Fruit fly (Drosophila melanogaster): Measurements from ENCODE around the gene CtsK1.
A peak's percentile ranks its signal among the peaks of the same experiment; 100 is the strongest.

CtsK1 gene

dm6 chr3L:13957212-13957668 is 36.8 kb upstream of the CtsK1 start (continued):
- TF ChIP-seq otp (GFP tag; IDR thresholded peaks at IDR 0.05) = no peak
- peak; percentile 37 for TF ChIP-seq CG9609 (GFP tag; optimal IDR thresholded peaks at IDR 0.05)
- no peak for TF ChIP-seq Trl (optimal IDR thresholded peaks at IDR 0.05)
- no peak for TF ChIP-seq Trl (GFP tag; optimal IDR thresholded peaks at IDR 0.05)
- peak; percentile 85 for TF ChIP-seq CG31441 (GFP tag; IDR thresholded peaks at IDR 0.05)
- peak; percentile 20 for TF ChIP-seq Sry-β (GFP tag; optimal IDR thresholded peaks at IDR 0.05)
- TF ChIP-seq Fer3 (tag; optimal IDR thresholded peaks at IDR 0.05) = peak; percentile 52
- TF ChIP-seq tap (tag; optimal IDR thresholded peaks at IDR 0.05) = peak; percentile 38
- TF ChIP-seq Max (GFP tag; optimal IDR thresholded peaks at IDR 0.05) = peak; percentile 55
- TF ChIP-seq HLHmδ (GFP tag; optimal IDR thresholded peaks at IDR 0.05) = no peak
- peak; percentile 91 for TF ChIP-seq Meics (GFP tag; optimal IDR thresholded peaks at IDR 0.05)
- TF ChIP-seq CG6813 (GFP tag; optimal IDR thresholded peaks at IDR 0.05) = peak; percentile 48
- TF ChIP-seq nau (GFP tag; optimal IDR thresholded peaks at IDR 0.05) = peak; percentile 19
- no peak for TF ChIP-seq mirr (GFP tag; optimal IDR thresholded peaks at IDR 0.05)
- peak; percentile 29 for TF ChIP-seq CG9817 (tag; optimal IDR thresholded peaks at IDR 0.05)
- peak; percentile 45 for TF ChIP-seq TFAM (GFP tag; optimal IDR thresholded peaks at IDR 0.05)
- TF ChIP-seq CG10321 (GFP tag; IDR thresholded peaks at IDR 0.05) = no peak
- TF ChIP-seq CG8765 (GFP tag; IDR thresholded peaks at IDR 0.05) = peak; percentile 24; the same call in 1 of the 2 replicates
- TF ChIP-seq Fer2 (tag; optimal IDR thresholded peaks at IDR 0.05) = no peak
- TF ChIP-seq disco-r (GFP tag; optimal IDR thresholded peaks at IDR 0.05) = no peak
- no peak for TF ChIP-seq pros (GFP tag; optimal IDR thresholded peaks at IDR 0.05)
- peak; percentile 66 for TF ChIP-seq grau (tag; optimal IDR thresholded peaks at IDR 0.05)
- TF ChIP-seq zfh1 (GFP tag; IDR thresholded peaks at IDR 0.05) = no peak
- TF ChIP-seq ac (GFP tag; optimal IDR thresholded peaks at IDR 0.05) = no peak
- no peak for TF ChIP-seq cad (GFP tag; optimal IDR thresholded peaks at IDR 0.05)
- TF ChIP-seq MESR4 (GFP tag; optimal IDR thresholded peaks at IDR 0.05) = no peak
- no peak for TF ChIP-seq ab (GFP tag; optimal IDR thresholded peaks at IDR 0.05)
- TF ChIP-seq Lhr (GFP tag; optimal IDR thresholded peaks at IDR 0.05) = peak; percentile 1
- TF ChIP-seq Sox102F (GFP tag; optimal IDR thresholded peaks at IDR 0.05) = peak; percentile 90
- TF ChIP-seq Hr3 (GFP tag; optimal IDR thresholded peaks at IDR 0.05) = peak; percentile 76
- peak; percentile 65 for TF ChIP-seq Abd-B (GFP tag; optimal IDR thresholded peaks at IDR 0.05)
- TF ChIP-seq CG10147 (GFP tag; optimal IDR thresholded peaks at IDR 0.05) = peak; percentile 63
- TF ChIP-seq CG12299 (tag; optimal IDR thresholded peaks at IDR 0.05) = peak; percentile 22
- TF ChIP-seq CG13296 (GFP tag; optimal IDR thresholded peaks at IDR 0.05) = peak; percentile 15
- peak; percentile 46 for TF ChIP-seq bab2 (GFP tag; optimal IDR thresholded peaks at IDR 0.05)
- peak in 1 of 2 experiments; percentile 42 for TF ChIP-seq Hr78 (GFP tag; optimal IDR thresholded peaks at IDR 0.05)
- no peak for TF ChIP-seq B-H2 (GFP tag; optimal IDR thresholded peaks at IDR 0.05)
- TF ChIP-seq CG14965 (GFP tag; optimal IDR thresholded peaks at IDR 0.05; ENCODE audit: borderline replicate concordance) = no peak
- peak; percentile 71 for TF ChIP-seq nerfin-1 (tag; optimal IDR thresholded peaks at IDR 0.05)
- TF ChIP-seq CG4617 (GFP tag; optimal IDR thresholded peaks at IDR 0.05; ENCODE audit: borderline replicate concordance) = peak; percentile 10
- peak; percentile 41; the same call in 1 of the 2 replicates for TF ChIP-seq ranshi (GFP tag; IDR thresholded peaks at IDR 0.05)
- no peak for TF ChIP-seq CG6175 (GFP tag; IDR thresholded peaks at IDR 0.05)
- peak; percentile 63 for TF ChIP-seq CG6254 (GFP tag; optimal IDR thresholded peaks at IDR 0.05)
- TF ChIP-seq D19B (GFP tag; optimal IDR thresholded peaks at IDR 0.05) = no peak
- TF ChIP-seq Awh (GFP tag; IDR thresholded peaks at IDR 0.05) = 0 out of 2 replicates have a peak, but pooled peaks have one; percentile 5
- peak; percentile 40 for TF ChIP-seq CG1529 (GFP tag; optimal IDR thresholded peaks at IDR 0.05)
- TF ChIP-seq psq (GFP tag; optimal IDR thresholded peaks at IDR 0.05) = peak; percentile 45
- peak; percentile 75 for TF ChIP-seq CG6689 (GFP tag; IDR thresholded peaks at IDR 0.05)
- no peak for TF ChIP-seq sd (tag; optimal IDR thresholded peaks at IDR 0.05)
- TF ChIP-seq Optix (GFP tag; IDR thresholded peaks at IDR 0.05) = no peak

All from whole organism, embryonic.